Worm (Caenorhabditis elegans): ENCODE results near the gene cox-6C.

The cox-6C gene

ce11 chrIV:172990-173389 is 46.5 kb downstream of the cox-6C start:
- TF ChIP-seq hnd-1 (tag; optimal IDR thresholded peaks at IDR 0.05) (no peak), flt-1 (GFP tag; IDR thresholded peaks at IDR 0.05) (0 out of 2 replicates have a peak, but pooled peaks have one; percentile 15), ceh-13 (GFP tag; optimal IDR thresholded peaks at IDR 0.05) (no peak), B0310.2 (tag; optimal IDR thresholded peaks at IDR 0.05) (peak; percentile 23), pes-1 (GFP tag; IDR thresholded peaks at IDR 0.05) (no peak), tbx-11 (GFP tag; IDR thresholded peaks at IDR 0.05) (0 out of 2 replicates have a peak, but pooled peaks have one; percentile 33), aly-1 (tag; optimal IDR thresholded peaks at IDR 0.05) (peak; percentile 35), hmg-4 (GFP tag; optimal IDR thresholded peaks at IDR 0.05) (peak; percentile 73)

- TF ChIP-seq F13C5.2 (tag; optimal IDR thresholded peaks at IDR 0.05) (no peak), hmg-4 (GFP tag; optimal IDR thresholded peaks at IDR 0.05) (peak; percentile 64)
Observed at ce11 chrIV:174115-174514, 47.6 kb downstream of the cox-6C start.

- 0 out of 2 replicates have a peak, but pooled peaks have one; percentile 28 for TF ChIP-seq scrt-1 (GFP tag; IDR thresholded peaks at IDR 0.05)
- peak; percentile 50 for TF ChIP-seq flt-1 (GFP tag; IDR thresholded peaks at IDR 0.05)
- no peak for TF ChIP-seq ets-7 (tag; optimal IDR thresholded peaks at IDR 0.05)
- peak; percentile 93 for TF ChIP-seq hmg-4 (GFP tag; optimal IDR thresholded peaks at IDR 0.05)
- no peak for TF ChIP-seq hnd-1 (tag; optimal IDR thresholded peaks at IDR 0.05)
- peak; percentile 1 for TF ChIP-seq ceh-36 (tag; optimal IDR thresholded peaks at IDR 0.05)
- 0 out of 2 replicates have a peak, but pooled peaks have one; percentile 24 for TF ChIP-seq sea-1 (GFP tag; conservative IDR thresholded peaks at IDR 0.05)
- TF ChIP-seq pes-1 (GFP tag; IDR thresholded peaks at IDR 0.05), result peak; percentile 62; the same call in 1 of the 2 replicates
- peak; percentile 73 for TF ChIP-seq B0310.2 (tag; optimal IDR thresholded peaks at IDR 0.05)
Observed at ce11 chrIV:175698-176097, 49.2 kb downstream of the cox-6C start.

All from whole organism, early embryonic.